Fruit fly (Drosophila melanogaster): ENCODE measurements around the gene ppk8.

dm6 chrX:3581244-3581643 is 23.6 kb downstream of the ppk8 start:
- TF ChIP-seq CG8478 (optimal IDR thresholded peaks at IDR 0.05) (no peak), CTCF (optimal IDR thresholded peaks at IDR 0.05) (no peak)

Data from S2 (cell line).